Worm (Caenorhabditis elegans) whole organism, early embryonic: ENCODE data around the gene D2024.4.

ENCODE experiments used
- flt-1 ChIP-seq: fragments of 200-800 bp; sonication (Bioruptor generic); IDR thresholded peaks from 2 replicates; pipeline ENCODE4 v1.3.6; 2022; ENCODE audit warnings: missing genetic modification characterization, missing compliant biosample characterization
- hmg-4 ChIP-seq: fragments of 200-800 bp; sonication (Bioruptor generic); optimal IDR thresholded peaks from 2 replicates; lab custom pipeline; 2018; ENCODE audit warnings: mild to moderate bottlenecking, missing genetic modification characterization, missing compliant biosample characterization
- scrt-1 ChIP-seq: fragments of 200-800 bp; sonication (Bioruptor generic); IDR thresholded peaks from 2 replicates; pipeline ENCODE4 v1.3.6; 2022; ENCODE audit warnings: missing genetic modification characterization, missing compliant biosample characterization

- TF ChIP-seq flt-1 (GFP tag; lab: Robert Waterston, UW): no peak
- TF ChIP-seq hmg-4 (GFP tag; lab: Kevin White, UChicago): no peak
- no peak for TF ChIP-seq scrt-1
These were observed 32.1 kb downstream of the D2024.4 start, which contains the start of gene glb-2 for ce11 chrIV:7263137-7263536.
